Worm (Caenorhabditis elegans) whole organism, early embryonic: ENCODE measurements around the gene dkc-1.

Source experiments
- B0310.2 ChIP-seq: sonication (generic microtip); optimal IDR thresholded peaks from 2 replicates; lab custom pipeline; 2016; ENCODE audit warnings: mild to moderate bottlenecking, missing genetic modification characterization, missing compliant biosample characterization
- F13C5.2 ChIP-seq: sonication (generic microtip); optimal IDR thresholded peaks from 2 replicates; lab custom pipeline; 2017; ENCODE audit warnings: mild to moderate bottlenecking, missing genetic modification characterization, inconsistent platforms, missing compliant biosample characterization
- aly-1 ChIP-seq: sonication (generic microtip); optimal IDR thresholded peaks from 2 replicates; lab custom pipeline; 2016; ENCODE audit warnings: missing genetic modification characterization, missing compliant biosample characterization
- ama-1 ChIP-seq: fragments of 150-350 bp; optimal IDR thresholded peaks from 2 replicates; lab custom pipeline; 2014
- ceh-13 ChIP-seq: fragments of 200-800 bp; sonication (Bioruptor generic); optimal IDR thresholded peaks from 2 replicates; lab custom pipeline; 2018; ENCODE audit warnings: mild to moderate bottlenecking, missing genetic modification characterization, missing compliant biosample characterization
- ceh-36 ChIP-seq: sonication (generic microtip); optimal IDR thresholded peaks from 2 replicates; lab custom pipeline; 2016; ENCODE audit warnings: missing genetic modification characterization, inconsistent platforms, missing compliant biosample characterization
- ets-7 ChIP-seq: sonication (generic microtip); optimal IDR thresholded peaks from 2 replicates; lab custom pipeline; 2016; ENCODE audit warnings: missing genotype, missing genetic modification characterization, missing compliant biosample characterization
- flt-1 ChIP-seq: fragments of 200-800 bp; sonication (Bioruptor generic); IDR thresholded peaks from 2 replicates; pipeline ENCODE4 v1.3.6; 2022; ENCODE audit warnings: missing genetic modification characterization, missing compliant biosample characterization
- hmbx-1 ChIP-seq: sonication (generic microtip); optimal IDR thresholded peaks from 2 replicates; lab custom pipeline; 2016; ENCODE audit warnings: mild to moderate bottlenecking, missing genetic modification characterization, missing compliant biosample characterization
- hmg-4 ChIP-seq: fragments of 200-800 bp; sonication (Bioruptor generic); optimal IDR thresholded peaks from 2 replicates; lab custom pipeline; 2018; ENCODE audit warnings: mild to moderate bottlenecking, missing genetic modification characterization, missing compliant biosample characterization
- hnd-1 ChIP-seq: sonication (generic microtip); optimal IDR thresholded peaks from 2 replicates; lab custom pipeline; 2016; ENCODE audit warnings: missing genetic modification characterization, missing compliant biosample characterization
- pes-1 ChIP-seq: fragments of 200-800 bp; sonication (Bioruptor generic); IDR thresholded peaks from 2 replicates; pipeline ENCODE4 v1.3.6; 2022; ENCODE audit warnings: missing genetic modification reagents, missing genetic modification characterization, missing compliant biosample characterization
- scrt-1 ChIP-seq: fragments of 200-800 bp; sonication (Bioruptor generic); IDR thresholded peaks from 2 replicates; pipeline ENCODE4 v1.3.6; 2022; ENCODE audit warnings: missing genetic modification characterization, missing compliant biosample characterization
- sea-1 ChIP-seq: fragments of 200-800 bp; sonication (Bioruptor generic); conservative IDR thresholded peaks from 2 replicates; pipeline ENCODE4 v1.3.6; 2022; ENCODE audit warnings: missing genetic modification characterization, missing compliant biosample characterization
- tbx-11 ChIP-seq: fragments of 200-800 bp; sonication (Bioruptor generic); IDR thresholded peaks from 2 replicates; pipeline ENCODE4 v1.3.6; 2022; ENCODE audit warnings: missing genetic modification characterization, missing compliant biosample characterization
- tbx-37 ChIP-seq: fragments of 200-800 bp; sonication (Bioruptor generic); conservative IDR thresholded peaks from 2 replicates; pipeline ENCODE4 v1.3.6; 2022; ENCODE audit warnings: missing genetic modification reagents, missing genetic modification characterization, missing compliant biosample characterization
- tra-4 ChIP-seq: sonication (generic microtip); optimal IDR thresholded peaks from 2 replicates; lab custom pipeline; 2017; ENCODE audit warnings: missing genetic modification characterization, missing compliant biosample characterization

dkc-1 gene

DNA sequence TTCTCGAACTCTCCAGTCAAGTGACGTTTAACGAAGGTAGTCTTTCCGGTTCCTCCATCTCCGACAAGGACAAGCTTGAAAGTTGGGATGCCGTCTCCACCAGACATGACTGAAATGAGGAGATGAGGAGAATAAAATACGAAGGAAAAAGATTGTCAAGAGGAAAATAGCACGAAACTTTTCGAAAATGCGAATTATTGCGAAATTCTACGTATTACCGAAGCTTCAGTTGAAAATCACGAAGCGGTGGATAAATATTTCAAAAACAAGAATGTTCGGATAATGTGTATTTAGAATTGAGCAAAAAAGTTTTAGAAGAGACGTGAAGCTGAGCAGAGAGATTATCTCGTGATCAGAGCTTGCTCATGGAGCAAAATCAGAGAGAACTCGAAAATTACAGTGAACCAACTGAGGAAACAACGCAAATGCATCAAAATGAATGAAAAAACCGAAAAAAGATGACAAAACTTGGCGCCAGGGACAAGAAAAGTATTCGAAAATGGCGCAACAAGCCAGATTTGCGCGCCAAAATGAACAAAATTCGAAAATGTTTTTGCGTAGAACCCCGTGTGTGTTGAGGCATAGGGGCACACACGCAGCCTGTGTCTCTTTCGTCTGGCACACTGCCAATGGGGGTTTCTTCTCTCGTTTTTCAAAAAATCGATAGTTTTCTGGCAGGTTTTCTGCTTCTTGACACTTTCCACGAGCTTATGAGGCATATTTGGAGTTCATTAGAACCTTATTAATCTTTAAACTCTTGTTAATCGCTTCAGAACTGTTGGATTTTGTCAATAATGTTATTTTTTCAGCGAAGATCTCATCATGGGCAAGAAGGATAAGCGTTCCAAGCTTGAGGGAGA is at the start of gene dkc-1, which contains the start of gene ran-1:
dkc-1 (plus strand) TSS at position 810 of the 860 bp plus-strand sequence.
ran-1 (minus strand) TSS at position 109 of the 860 bp plus-strand sequence.
- TF ChIP-seq hmg-4 (GFP tag; lab: Kevin White, UChicago) = no peak
- peak; percentile 33 for TF ChIP-seq F13C5.2 (tag; lab: Kevin White, UChicago)

DNA sequence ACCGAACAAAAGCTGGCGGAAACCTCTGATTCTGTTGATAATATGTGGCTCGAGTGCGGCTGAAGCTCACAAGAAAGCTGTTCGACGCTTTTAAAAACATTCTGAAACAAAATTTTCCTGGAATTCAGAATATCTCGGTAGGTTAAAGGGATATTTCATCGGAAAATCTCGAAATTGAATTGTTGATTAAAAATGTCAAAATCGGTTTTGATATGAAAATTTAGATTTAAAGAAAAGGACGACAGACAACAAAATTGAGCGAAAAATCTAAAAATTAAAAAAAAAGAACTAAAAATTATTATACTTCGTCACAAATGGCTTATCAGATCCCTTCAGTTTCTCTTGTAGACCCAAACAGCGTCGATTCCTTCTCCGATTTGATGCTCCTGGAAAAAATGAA is 47.8 kb upstream of the dkc-1 start, which contains the start of gene Y39A1A.20:
Y39A1A.20 (minus strand) TSS at position 101 of the 400 bp plus-strand sequence.
- TF ChIP-seq hmbx-1 (tag; lab: Kevin White, UChicago) (no peak), ceh-13 (no peak), flt-1 (GFP tag; lab: Robert Waterston, UW) (no peak), hnd-1 (tag; lab: Kevin White, UChicago) (no peak)

DNA sequence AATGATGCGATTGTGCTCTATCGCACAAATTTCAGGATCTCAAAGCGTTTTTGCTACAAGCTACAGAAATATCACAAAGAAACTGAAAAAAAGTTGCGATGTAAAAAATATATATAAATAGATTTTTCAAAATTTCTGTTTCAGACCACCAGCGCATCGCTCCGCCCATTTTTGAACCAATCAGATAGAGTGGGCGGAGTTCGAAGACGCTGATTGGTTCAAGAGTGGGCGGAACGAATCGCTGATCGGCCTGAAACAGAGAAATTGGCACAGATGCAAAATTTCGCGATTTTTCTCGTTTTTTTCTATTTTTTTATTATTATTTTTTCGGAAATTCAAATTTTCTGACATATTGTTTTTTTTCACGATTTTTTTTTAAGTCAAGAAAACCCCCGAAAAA is 45.4 kb upstream of the dkc-1 start:
- TF ChIP-seq F13C5.2 (tag; lab: Kevin White, UChicago) = no peak

DNA sequence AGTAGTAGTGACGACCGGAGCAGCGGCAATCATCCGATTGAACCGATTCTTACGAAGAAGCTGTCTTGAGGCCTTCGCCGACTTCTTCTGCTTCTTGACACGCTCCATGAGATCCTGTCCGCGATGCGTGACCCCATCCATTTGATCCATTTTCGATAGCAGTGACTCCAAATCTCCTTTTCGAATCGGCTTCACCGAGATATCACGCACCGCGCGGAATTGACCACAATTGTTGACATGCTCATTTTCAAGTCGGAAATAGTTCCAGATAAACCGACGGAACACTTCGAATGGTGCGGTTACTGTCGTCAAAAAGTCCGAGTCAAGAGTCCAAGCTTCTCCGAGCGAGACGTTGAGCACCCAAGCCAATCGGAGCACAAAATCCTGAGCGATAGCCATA is 44.4 kb upstream of the dkc-1 start:
- TF ChIP-seq sea-1 (GFP tag; lab: Robert Waterston, UW) = no peak

DNA sequence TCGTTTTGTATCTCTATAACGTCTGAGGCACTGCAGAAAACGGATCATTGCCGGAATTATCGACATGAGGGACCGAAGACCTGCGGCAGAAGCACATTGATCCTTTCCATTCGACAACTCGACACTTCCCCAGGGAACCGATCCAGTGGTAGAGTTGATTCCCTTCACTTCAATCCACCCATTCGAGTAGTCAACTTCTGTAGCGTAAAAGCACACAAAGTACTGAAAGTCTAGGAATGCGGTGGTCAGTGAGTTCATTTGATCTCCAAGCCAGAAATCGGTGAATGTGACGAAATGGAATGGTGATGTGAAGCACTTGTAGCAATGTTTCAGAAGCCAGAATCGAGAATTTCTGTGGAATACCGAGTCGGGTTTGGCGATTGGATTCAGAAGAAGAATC is 43.7 kb upstream of the dkc-1 start:
- no peak for TF ChIP-seq scrt-1
- no peak for TF ChIP-seq aly-1 (tag; lab: Kevin White, UChicago)
- TF ChIP-seq hmg-4 (GFP tag; lab: Kevin White, UChicago) = no peak
- no peak for TF ChIP-seq tbx-11 (GFP tag; lab: Robert Waterston, UW)
- no peak for TF ChIP-seq F13C5.2 (tag; lab: Kevin White, UChicago)
- TF ChIP-seq B0310.2 (tag; lab: Kevin White, UChicago) = no peak
- no peak for TF ChIP-seq tra-4
- no peak for TF ChIP-seq ceh-13
- no peak for TF ChIP-seq ets-7
- TF ChIP-seq flt-1 (GFP tag; lab: Robert Waterston, UW) = no peak
- TF ChIP-seq ceh-36 (tag; lab: Kevin White, UChicago) = no peak
- no peak for TF ChIP-seq tbx-37
- no peak for TF ChIP-seq hnd-1 (tag; lab: Kevin White, UChicago)
- no peak for TF ChIP-seq sea-1 (GFP tag; lab: Robert Waterston, UW)
- TF ChIP-seq pes-1 = no peak
- TF ChIP-seq ama-1 (lab: Kevin White, UChicago) = no peak
- no peak for TF ChIP-seq hmbx-1 (tag; lab: Kevin White, UChicago)

DNA sequence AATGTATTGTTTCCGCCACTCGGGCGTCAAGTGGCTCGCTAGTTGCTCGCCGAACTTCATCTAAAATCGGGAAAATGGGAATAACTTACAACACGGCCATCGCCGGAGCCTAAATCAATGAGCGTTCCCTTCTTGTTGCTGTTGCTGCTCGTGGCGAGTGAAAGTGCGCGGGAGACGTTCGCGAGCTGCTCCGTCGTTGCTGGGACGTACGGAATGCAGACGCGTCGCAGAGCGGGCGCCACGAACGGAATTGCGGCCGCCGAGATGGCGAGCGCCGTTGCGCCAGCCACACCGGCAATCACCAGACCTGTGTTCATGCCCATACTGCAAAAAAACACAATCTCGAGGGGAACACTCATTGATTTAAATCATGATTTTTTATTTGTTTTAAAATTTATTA is 41.7 kb upstream of the dkc-1 start:
- no peak for TF ChIP-seq tra-4

DNA sequence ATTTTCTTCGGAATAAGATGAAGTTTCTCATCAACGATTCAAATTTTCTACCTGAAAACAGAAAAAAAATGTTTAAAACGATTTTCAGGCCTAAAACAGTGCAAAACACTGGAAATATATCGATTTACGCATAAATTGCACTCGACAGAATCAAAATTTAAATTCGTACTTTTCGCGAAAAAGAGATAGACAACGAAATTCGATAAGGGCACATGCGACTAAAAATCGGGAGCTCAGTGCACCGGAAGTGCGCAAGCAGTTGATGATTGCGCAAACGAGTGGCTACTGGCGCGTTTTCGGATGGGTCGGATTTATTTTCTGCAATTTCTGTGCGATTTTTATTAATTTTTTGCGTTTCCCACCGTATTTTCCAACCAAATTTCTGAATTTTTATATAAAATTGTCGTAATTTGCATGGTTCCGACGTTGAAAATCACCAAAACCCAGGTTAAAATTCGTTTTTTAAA is 41.2 kb upstream of the dkc-1 start, which contains the start of the genes Y39A1A.21 and Y39A1A.22:
Y39A1A.21 (minus strand) TSS at position 51 of the 467 bp plus-strand sequence.
Y39A1A.22 (minus strand) TSS at position 57 of the 467 bp plus-strand sequence.
- TF ChIP-seq pes-1 (peak; percentile 58; the same call in 1 of the 2 replicates), scrt-1 (0 out of 2 replicates have a peak, but pooled peaks have one; percentile 69), ets-7 (peak; percentile 59), ceh-36 (tag; lab: Kevin White, UChicago) (peak; percentile 53), sea-1 (GFP tag; lab: Robert Waterston, UW) (peak; percentile 50; the same call in 1 of the 2 replicates), F13C5.2 (tag; lab: Kevin White, UChicago) (peak; percentile 79), tra-4 (no peak), tbx-37 (0 out of 2 replicates have a peak, but pooled peaks have one; percentile 23), aly-1 (tag; lab: Kevin White, UChicago) (no peak), tbx-11 (GFP tag; lab: Robert Waterston, UW) (no peak)

DNA sequence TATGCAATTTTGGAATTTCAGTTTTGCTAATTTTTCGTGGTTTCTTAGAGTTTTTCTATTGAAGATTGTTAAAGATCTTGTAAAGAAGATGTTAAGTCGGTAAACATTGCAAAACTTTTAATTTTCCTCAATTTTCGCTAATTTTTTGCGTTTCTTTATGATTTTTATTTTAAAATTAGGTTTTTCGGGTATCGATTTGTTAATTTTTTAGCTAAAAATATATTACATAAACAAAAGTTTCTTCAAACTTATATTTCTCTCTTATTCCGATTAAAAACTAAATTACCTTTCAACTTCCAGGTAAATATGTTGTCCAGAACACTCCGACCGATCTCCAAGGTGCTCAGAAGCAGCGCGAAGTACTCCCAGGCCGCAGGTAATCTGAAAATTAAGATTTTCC is 40.8 kb upstream of the dkc-1 start, which contains the start of gene mrpl-12:
mrpl-12 (plus strand) TSS at position 301 of the 400 bp plus-strand sequence.
- TF ChIP-seq hnd-1 (tag; lab: Kevin White, UChicago) (no peak), ceh-13 (no peak), scrt-1 (no peak), ama-1 (lab: Kevin White, UChicago) (no peak), tbx-37 (no peak), B0310.2 (tag; lab: Kevin White, UChicago) (no peak), ceh-36 (tag; lab: Kevin White, UChicago) (no peak), tra-4 (no peak), flt-1 (GFP tag; lab: Robert Waterston, UW) (no peak), sea-1 (GFP tag; lab: Robert Waterston, UW) (no peak), hmg-4 (GFP tag; lab: Kevin White, UChicago) (no peak), F13C5.2 (tag; lab: Kevin White, UChicago) (no peak), ets-7 (no peak), tbx-11 (GFP tag; lab: Robert Waterston, UW) (no peak), hmbx-1 (tag; lab: Kevin White, UChicago) (no peak), aly-1 (tag; lab: Kevin White, UChicago) (no peak)
